Fruit fly (Drosophila melanogaster) whole organism, wandering third instar larva: ENCODE measurements around the gene CG43739.

Experiments used
- Abd-B ChIP-seq: fragments of >200 bp; optimal IDR thresholded peaks from 2 replicates; lab custom pipeline; 2017; ENCODE audit warnings: missing biosample characterization, missing genetic modification characterization
- CG32264 ChIP-seq: fragments of 200-800 bp; sonication (Bioruptor generic); optimal IDR thresholded peaks from 2 replicates; lab custom pipeline; 2016; ENCODE audit warnings: missing biosample characterization, missing genetic modification characterization
- CG9705 ChIP-seq: fragments of 200-800 bp; sonication (Bioruptor generic); optimal IDR thresholded peaks from 2 replicates; lab custom pipeline; 2018; ENCODE audit warnings: missing biosample characterization, mild to moderate bottlenecking, missing genetic modification characterization
- CrebA ChIP-seq: fragments of 200-800 bp; sonication (Bioruptor generic); optimal IDR thresholded peaks from 2 replicates; lab custom pipeline; 2016; ENCODE audit warnings: missing biosample characterization, mild to moderate bottlenecking, missing genetic modification characterization, borderline replicate concordance
- Dfd ChIP-seq: fragments of >200 bp; optimal IDR thresholded peaks from 2 replicates; lab custom pipeline; 2017; ENCODE audit warnings: missing biosample characterization, missing genetic modification characterization
- Dif ChIP-seq: fragments of 200-275, 200-300 bp; sonication (Bioruptor generic); optimal IDR thresholded peaks from 2 replicates; lab custom pipeline; 2018; ENCODE audit warnings: missing biosample characterization, missing genetic modification characterization; ENCODE audit not compliant: partially characterized antibody
- GATAd ChIP-seq: sonication (Bioruptor generic); optimal IDR thresholded peaks from 2 replicates; lab custom pipeline; 2016; ENCODE audit warnings: missing biosample characterization, missing genetic modification characterization
- HLH106 ChIP-seq: fragments of 200-800 bp; optimal IDR thresholded peaks from 3 replicates; lab custom pipeline; 2019; ENCODE audit warnings: missing biosample characterization, mild to moderate bottlenecking, missing genetic modification characterization, moderate library complexity
- Hnf4 ChIP-seq: fragments of 200-800 bp; sonication (Bioruptor generic); optimal IDR thresholded peaks from 2 replicates; lab custom pipeline; 2016; ENCODE audit warnings: missing biosample characterization, mild to moderate bottlenecking, missing genetic modification characterization
- Hr78 ChIP-seq: fragments of >200 bp; optimal IDR thresholded peaks from 2 replicates; lab custom pipeline; 2017; ENCODE audit warnings: missing biosample characterization, missing genetic modification characterization
- Hr83 ChIP-seq: fragments of 200-300 bp; sonication (Bioruptor generic); optimal IDR thresholded peaks from 2 replicates; lab custom pipeline; 2016; ENCODE audit warnings: missing biosample characterization, mild to moderate bottlenecking, missing genetic modification characterization, moderate library complexity; ENCODE audit not compliant: poor library complexity, severe bottlenecking
- Jra ChIP-seq: sonication (Bioruptor generic); optimal IDR thresholded peaks from 2 replicates; lab custom pipeline; 2016; ENCODE audit warnings: missing biosample characterization, missing genetic modification characterization
- Mio ChIP-seq: sonication (Bioruptor generic); optimal IDR thresholded peaks from 2 replicates; lab custom pipeline; 2016; ENCODE audit warnings: missing biosample characterization, missing genetic modification characterization
- Myc ChIP-seq: fragments of >200 bp; optimal IDR thresholded peaks from 2 replicates; lab custom pipeline; 2017
- N ChIP-seq: fragments of >200 bp; optimal IDR thresholded peaks from 2 replicates; lab custom pipeline; 2018; ENCODE audit warnings: missing biosample characterization, missing external identifiers, missing genetic modification characterization
- OdsH ChIP-seq: fragments of 200-800 bp; sonication (Bioruptor generic); optimal IDR thresholded peaks from 2 replicates; lab custom pipeline; 2016; ENCODE audit warnings: missing biosample characterization, mild to moderate bottlenecking, missing genetic modification characterization
- Rel ChIP-seq, 2 experiments: fragments of 200-800 bp; sonication (Bioruptor generic) in 1 of 2; optimal IDR thresholded peaks; 2 replicates in 1 of 2; 3 replicates in 1 of 2; lab custom pipeline; 2016 to 2019; ENCODE audit warnings: mild to moderate bottlenecking in 2 of 2, missing biosample characterization in 2 of 2, missing genetic modification characterization in 2 of 2, moderate library complexity in 1 of 2
- Sp1 ChIP-seq: fragments of 200-800 bp; sonication (Bioruptor generic); optimal IDR thresholded peaks from 3 replicates; lab custom pipeline; 2019; ENCODE audit warnings: missing biosample characterization, mild to moderate bottlenecking, missing genetic modification characterization, moderate library complexity
- Vsx2 ChIP-seq: fragments of 200-300, 225-300 bp; sonication (Bioruptor generic); optimal IDR thresholded peaks from 2 replicates; lab custom pipeline; 2018; ENCODE audit warnings: missing biosample characterization, missing genetic modification characterization; ENCODE audit not compliant: partially characterized antibody
- br ChIP-seq: fragments of 200-800 bp; sonication (Bioruptor generic); optimal IDR thresholded peaks from 2 replicates; lab custom pipeline; 2016; ENCODE audit warnings: missing biosample characterization, missing genetic modification characterization
- brk ChIP-seq: fragments of 200-800 bp; sonication (Bioruptor generic); optimal IDR thresholded peaks from 2 replicates; lab custom pipeline; 2016; ENCODE audit warnings: missing biosample characterization, mild to moderate bottlenecking, missing genetic modification characterization
- dl ChIP-seq, 2 experiments: fragments of 175-275, 200-275 bp in 1 of 2; fragments of 200-275 bp in 1 of 2; sonication (Bioruptor generic); optimal IDR thresholded peaks; lab custom pipeline; 2018; ENCODE audit warnings: mild to moderate bottlenecking in 2 of 2, missing biosample characterization in 2 of 2, missing genetic modification characterization in 2 of 2, moderate library complexity in 2 of 2; ENCODE audit not compliant: partially characterized antibody in 2 of 2, insufficient read depth in 1 of 2
- dmrt93B ChIP-seq: fragments of 200-800 bp; sonication (Bioruptor generic); optimal IDR thresholded peaks from 2 replicates; lab custom pipeline; 2018; ENCODE audit warnings: missing biosample characterization, mild to moderate bottlenecking, missing genetic modification characterization
- dsf ChIP-seq: sonication (Bioruptor generic); optimal IDR thresholded peaks from 2 replicates; lab custom pipeline; 2016; ENCODE audit warnings: missing biosample characterization, missing genetic modification characterization, borderline replicate concordance
- ey ChIP-seq: fragments of 200-800 bp; sonication (Bioruptor generic); optimal IDR thresholded peaks from 2 replicates; lab custom pipeline; 2016; ENCODE audit warnings: missing biosample characterization, missing genetic modification characterization
- foxo ChIP-seq, 2 experiments: fragments of 200-800 bp; sonication (Bioruptor generic); optimal IDR thresholded peaks; 2 replicates in 1 of 2; 3 replicates in 1 of 2; lab custom pipeline; 2016 to 2017; ENCODE audit warnings: missing biosample characterization in 2 of 2, missing genetic modification characterization in 2 of 2
- fru ChIP-seq: fragments of 200-800 bp; sonication (Bioruptor generic); optimal IDR thresholded peaks from 3 replicates; lab custom pipeline; 2016; ENCODE audit warnings: missing biosample characterization, mild to moderate bottlenecking, missing genetic modification characterization
- h ChIP-seq: fragments of 200-800 bp; sonication (Bioruptor generic); optimal IDR thresholded peaks from 3 replicates; lab custom pipeline; 2016; ENCODE audit warnings: missing biosample characterization, mild to moderate bottlenecking, missing genetic modification characterization
- jim ChIP-seq: fragments of 175-275, 200-325 bp; sonication (Bioruptor generic); optimal IDR thresholded peaks from 2 replicates; lab custom pipeline; 2016; ENCODE audit warnings: missing biosample characterization, mild to moderate bottlenecking, missing genetic modification characterization
- lola ChIP-seq: fragments of >200 bp; optimal IDR thresholded peaks from 2 replicates; lab custom pipeline; 2017; ENCODE audit warnings: missing biosample characterization, missing genetic modification characterization
- pan ChIP-seq: fragments of >200 bp; optimal IDR thresholded peaks from 2 replicates; lab custom pipeline; 2017
- psq ChIP-seq: fragments of 200-800 bp; sonication (Bioruptor generic); optimal IDR thresholded peaks from 3 replicates; lab custom pipeline; 2017; ENCODE audit warnings: missing biosample characterization, mild to moderate bottlenecking, missing genetic modification characterization, moderate library complexity
- rgr ChIP-seq: fragments of 200-800 bp; sonication (Bioruptor generic); optimal IDR thresholded peaks from 3 replicates; lab custom pipeline; 2016; ENCODE audit warnings: missing biosample characterization, mild to moderate bottlenecking, missing genetic modification characterization
- sage ChIP-seq: fragments of 200-800 bp; sonication (Bioruptor generic); optimal IDR thresholded peaks from 2 replicates; lab custom pipeline; 2016; ENCODE audit warnings: missing biosample characterization, mild to moderate bottlenecking, missing genetic modification characterization
- sv ChIP-seq: fragments of 200-800 bp; sonication (Bioruptor generic); optimal IDR thresholded peaks from 3 replicates; lab custom pipeline; 2016; ENCODE audit warnings: missing biosample characterization, missing genetic modification characterization
- tai ChIP-seq: sonication (Bioruptor generic); optimal IDR thresholded peaks from 2 replicates; lab custom pipeline; 2016; ENCODE audit warnings: missing biosample characterization, missing genetic modification characterization
- usp ChIP-seq: fragments of >200 bp; optimal IDR thresholded peaks from 2 replicates; lab custom pipeline; 2017; ENCODE audit warnings: missing biosample characterization, missing genetic modification characterization
- woc ChIP-seq: sonication (Bioruptor generic); optimal IDR thresholded peaks from 2 replicates; lab custom pipeline; 2016; ENCODE audit warnings: missing biosample characterization, mild to moderate bottlenecking, missing genetic modification characterization

The CG43739 gene

dm6 chr2L:20864764-20865265 is 53.9 kb downstream of the CG43739 start, which contains the start of gene CG9338:
CG9338 (plus strand) TSS chr2L:20865215.
- TF ChIP-seq Rel (GFP tag; optimal IDR thresholded peaks at IDR 0.05; lab: Kevin White, UChicago): no peak
- peak; percentile 66 for TF ChIP-seq Rel (tag; optimal IDR thresholded peaks at IDR 0.05; lab: Kevin White, UChicago)
- no peak for TF ChIP-seq Mio (GFP tag; lab: Kevin White, UChicago)
- no peak for TF ChIP-seq brk (GFP tag; lab: Kevin White, UChicago)
- TF ChIP-seq Sp1 (GFP tag; lab: Kevin White, UChicago): peak; percentile 76
- TF ChIP-seq sv (GFP tag; lab: Kevin White, UChicago): peak; percentile 72
- no peak for TF ChIP-seq Vsx2 (GFP tag; lab: Kevin White, UChicago)
- peak; percentile 45 for TF ChIP-seq Jra (GFP tag; lab: Kevin White, UChicago)
- TF ChIP-seq CG9705 (GFP tag; lab: Kevin White, UChicago): peak; percentile 89
- no peak for TF ChIP-seq Dif (GFP tag; lab: Kevin White, UChicago)
- TF ChIP-seq Dfd (GFP tag; lab: Kevin White, UChicago): no peak
- no peak for TF ChIP-seq Hr83
- TF ChIP-seq tai (GFP tag; lab: Kevin White, UChicago): peak; percentile 61
- peak; percentile 37 for TF ChIP-seq Hnf4 (GFP tag; lab: Kevin White, UChicago)
- no peak for TF ChIP-seq GATAd (GFP tag; lab: Kevin White, UChicago)
- no peak for TF ChIP-seq dl (GFP tag; optimal IDR thresholded peaks at IDR 0.05; lab: Kevin White, UChicago; ENCODE audit: insufficient read depth in 1 of 2, partially characterized antibody in 2 of 2)
- TF ChIP-seq usp: no peak
- TF ChIP-seq dsf: no peak
- peak; percentile 87 for TF ChIP-seq OdsH (GFP tag; lab: Kevin White, UChicago)
- peak; percentile 83 for TF ChIP-seq ey (GFP tag; lab: Kevin White, UChicago)
- no peak for TF ChIP-seq jim
- no peak for TF ChIP-seq N (GFP tag; lab: Kevin White, UChicago)
- peak; percentile 90 for TF ChIP-seq h
- peak; percentile 36 for TF ChIP-seq CG32264 (GFP tag; lab: Kevin White, UChicago)
- TF ChIP-seq Myc (lab: Kevin White, UChicago): no peak
- TF ChIP-seq fru (GFP tag; lab: Kevin White, UChicago): peak; percentile 88
- peak; percentile 86 for TF ChIP-seq rgr (GFP tag; lab: Kevin White, UChicago)
- peak; percentile 88 for TF ChIP-seq br (GFP tag; lab: Kevin White, UChicago)
- TF ChIP-seq foxo (GFP tag; optimal IDR thresholded peaks at IDR 0.05; lab: Kevin White, UChicago): peak in 1 of 2 experiments; percentile 87
- peak; percentile 47 for TF ChIP-seq CrebA (GFP tag; lab: Kevin White, UChicago)
- peak; percentile 88 for TF ChIP-seq pan (lab: Kevin White, UChicago)
- no peak for TF ChIP-seq Abd-B (GFP tag; lab: Kevin White, UChicago)
- TF ChIP-seq woc (GFP tag; lab: Kevin White, UChicago): peak; percentile 95
- TF ChIP-seq psq: peak; percentile 68
- no peak for TF ChIP-seq Hr78 (GFP tag; lab: Kevin White, UChicago)
- TF ChIP-seq sage (GFP tag; lab: Kevin White, UChicago): no peak
- peak; percentile 90 for TF ChIP-seq dmrt93B
- no peak for TF ChIP-seq lola (GFP tag; lab: Kevin White, UChicago)
- peak; percentile 94 for TF ChIP-seq HLH106 (tag; lab: Kevin White, UChicago)

dm6 chr2L:20858371-20859340 is 60.1 kb downstream of the CG43739 start, which contains the start of gene bero:
bero (plus strand) TSS chr2L:20858695.
- TF ChIP-seq fru (GFP tag; lab: Kevin White, UChicago) (no peak), tai (GFP tag; lab: Kevin White, UChicago) (no peak), psq (no peak), N (GFP tag; lab: Kevin White, UChicago) (no peak)
